Worm (Caenorhabditis elegans) whole organism, young adult: ENCODE results near the gene K01A6.7.

ENCODE experiments used
- B0261.1 ChIP-seq: sonication (generic microtip); optimal IDR thresholded peaks from 2 replicates; lab custom pipeline; 2016; ENCODE audit warnings: mild to moderate bottlenecking, missing genetic modification characterization, moderate library complexity, missing compliant biosample characterization
- D2030.7 ChIP-seq: fragments of 200-800 bp; sonication (Bioruptor generic); IDR thresholded peaks from 2 replicates; pipeline ENCODE4 v1.3.6; 2022; ENCODE audit warnings: missing genetic modification reagents, missing genetic modification characterization, missing compliant biosample characterization
- F10E7.11 ChIP-seq: sonication (generic microtip); optimal IDR thresholded peaks from 2 replicates; lab custom pipeline; 2017; ENCODE audit warnings: mild to moderate bottlenecking, missing genetic modification characterization, moderate library complexity, missing compliant biosample characterization
- F22D6.2 ChIP-seq: sonication (generic microtip); optimal IDR thresholded peaks from 2 replicates; lab custom pipeline; 2016; ENCODE audit warnings: mild to moderate bottlenecking, missing genetic modification characterization, missing compliant biosample characterization
- F33H1.4 ChIP-seq: fragments of 200-800 bp; sonication (Bioruptor generic); IDR thresholded peaks from 2 replicates; pipeline ENCODE4 v1.3.6; 2022; ENCODE audit warnings: missing genetic modification reagents, missing genetic modification characterization, missing compliant biosample characterization
- F49E8.2 ChIP-seq: sonication (generic microtip); optimal IDR thresholded peaks from 3 replicates; lab custom pipeline; 2017; ENCODE audit warnings: missing genetic modification characterization, mild to moderate bottlenecking, missing compliant biosample characterization, antibody characterized with exemption, moderate library complexity; ENCODE audit not compliant: insufficient read depth
- T07F8.4 ChIP-seq: sonication (generic microtip); optimal IDR thresholded peaks from 2 replicates; lab custom pipeline; 2016; ENCODE audit warnings: mild to moderate bottlenecking, missing genetic modification characterization, moderate library complexity, missing compliant biosample characterization
- T26A5.8 ChIP-seq: sonication (generic microtip); optimal IDR thresholded peaks from 2 replicates; lab custom pipeline; 2016; ENCODE audit warnings: missing genetic modification characterization, missing compliant biosample characterization
- ama-1 ChIP-seq, 3 experiments: fragments of 150-350 bp in 1 of 3; sonication (generic microtip) in 2 of 3; optimal IDR thresholded peaks; 2 replicates each; lab custom pipeline; 2014 to 2018; ENCODE audit warnings: missing biosample characterization in 2 of 3, missing genetic modification characterization in 2 of 3, missing genetic modification reagents in 2 of 3
- athp-1 ChIP-seq: sonication (generic microtip); optimal IDR thresholded peaks from 2 replicates; lab custom pipeline; 2017; ENCODE audit warnings: mild to moderate bottlenecking, missing genetic modification characterization, missing compliant biosample characterization
- bed-1 ChIP-seq: fragments of 200-800 bp; sonication (Bioruptor generic); IDR thresholded peaks from 2 replicates; pipeline ENCODE4 v1.3.6; 2022; ENCODE audit warnings: missing genetic modification reagents, missing genetic modification characterization, missing compliant biosample characterization
- ccch-3 ChIP-seq: fragments of 200-800 bp; sonication (Bioruptor generic); optimal IDR thresholded peaks from 2 replicates; lab custom pipeline; 2018; ENCODE audit warnings: mild to moderate bottlenecking, missing genetic modification characterization, missing compliant biosample characterization
- ceh-40 ChIP-seq: fragments of 200-800 bp; sonication (Bioruptor generic); IDR thresholded peaks from 2 replicates; pipeline ENCODE4 v1.3.6; 2022; ENCODE audit warnings: missing genetic modification characterization, missing compliant biosample characterization
- ceh-91 ChIP-seq: fragments of 200-800 bp; sonication (Bioruptor generic); IDR thresholded peaks from 2 replicates; pipeline ENCODE4 v1.3.6; 2022; ENCODE audit warnings: missing genetic modification reagents, missing genetic modification characterization, missing compliant biosample characterization
- chd-7 ChIP-seq: sonication (generic microtip); optimal IDR thresholded peaks from 2 replicates; lab custom pipeline; 2016; ENCODE audit warnings: mild to moderate bottlenecking, missing genetic modification characterization, moderate library complexity, missing compliant biosample characterization
- dpl-1 ChIP-seq: fragments of 150-350 bp; optimal IDR thresholded peaks from 2 replicates; lab custom pipeline; 2014; ENCODE audit warnings: missing biosample characterization, missing genetic modification reagents, missing genetic modification characterization
- efl-1 ChIP-seq: fragments of 150-350 bp; optimal IDR thresholded peaks from 2 replicates; lab custom pipeline; 2014; ENCODE audit warnings: missing biosample characterization, missing genetic modification reagents, missing genetic modification characterization
- egl-18 ChIP-seq: fragments of 200-800 bp; sonication (Bioruptor generic); IDR thresholded peaks from 2 replicates; pipeline ENCODE4 v1.3.6; 2022; ENCODE audit warnings: missing genetic modification reagents, missing genetic modification characterization, missing compliant biosample characterization
- ekl-4 ChIP-seq: fragments of 200-800 bp; sonication (Bioruptor generic); IDR thresholded peaks from 2 replicates; pipeline ENCODE4 v1.3.6; 2022; ENCODE audit warnings: missing genetic modification reagents, missing genetic modification characterization, missing compliant biosample characterization
- ets-4 ChIP-seq: fragments of 200-800 bp; sonication (Bioruptor generic); optimal IDR thresholded peaks from 2 replicates; lab custom pipeline; 2018; ENCODE audit warnings: mild to moderate bottlenecking, missing genetic modification characterization, missing compliant biosample characterization
- him-1 ChIP-seq: sonication (generic microtip); optimal IDR thresholded peaks from 2 replicates; lab custom pipeline; 2016; ENCODE audit warnings: missing genotype, missing genetic modification reagents, missing genetic modification characterization, missing compliant biosample characterization
- hrde-1 ChIP-seq: sonication (generic microtip); optimal IDR thresholded peaks from 2 replicates; lab custom pipeline; 2016; ENCODE audit warnings: missing genetic modification characterization, mild to moderate bottlenecking, missing compliant biosample characterization, moderate library complexity, missing genotype, missing genetic modification reagents, borderline replicate concordance
- lin-26 ChIP-seq: fragments of 200-800 bp; sonication (Bioruptor generic); IDR thresholded peaks from 2 replicates; pipeline ENCODE4 v1.3.6; 2022; ENCODE audit warnings: missing genetic modification reagents, missing genetic modification characterization, missing compliant biosample characterization
- lin-54 ChIP-seq: fragments of 200-800 bp; sonication (Bioruptor generic); optimal IDR thresholded peaks from 2 replicates; lab custom pipeline; 2018; ENCODE audit warnings: mild to moderate bottlenecking, missing genetic modification characterization, missing compliant biosample characterization
- lsl-1 ChIP-seq: fragments of 200-800 bp; sonication (Bioruptor generic); optimal IDR thresholded peaks from 2 replicates; lab custom pipeline; 2018; ENCODE audit warnings: mild to moderate bottlenecking, missing genetic modification characterization, moderate library complexity, missing compliant biosample characterization
- madf-6 ChIP-seq: fragments of 200-800 bp; sonication (Bioruptor generic); IDR thresholded peaks from 2 replicates; pipeline ENCODE4 v1.3.6; 2022; ENCODE audit warnings: missing genetic modification reagents, missing genetic modification characterization, missing compliant biosample characterization
- madf-8 ChIP-seq: fragments of 200-800 bp; sonication (Bioruptor generic); conservative IDR thresholded peaks from 2 replicates; pipeline ENCODE4 v1.3.6; 2022; ENCODE audit warnings: missing genetic modification reagents, missing genetic modification characterization, missing compliant biosample characterization
- mxl-1 ChIP-seq: sonication (generic microtip); optimal IDR thresholded peaks from 2 replicates; lab custom pipeline; 2016; ENCODE audit warnings: missing genetic modification characterization, missing compliant biosample characterization
- nhr-179 ChIP-seq: sonication (generic microtip); optimal IDR thresholded peaks from 2 replicates; lab custom pipeline; 2016; ENCODE audit warnings: mild to moderate bottlenecking, missing genetic modification characterization, missing compliant biosample characterization
- pbrm-1 ChIP-seq: fragments of 200-800 bp; sonication (Bioruptor generic); IDR thresholded peaks from 2 replicates; pipeline ENCODE4 v1.3.6; 2022; ENCODE audit warnings: missing genetic modification reagents, missing genetic modification characterization, missing compliant biosample characterization
- rec-8 ChIP-seq, 2 experiments: sonication (generic microtip); optimal IDR thresholded peaks; 2 replicates each; lab custom pipeline; 2016; ENCODE audit warnings: mild to moderate bottlenecking in 2 of 2, missing genetic modification characterization in 2 of 2, missing genetic modification reagents in 2 of 2, missing genotype in 2 of 2, missing biosample characterization in 1 of 2, missing compliant biosample characterization in 1 of 2, moderate library complexity in 1 of 2
- snpc-1.3 ChIP-seq: sonication (generic microtip); optimal IDR thresholded peaks from 2 replicates; lab custom pipeline; 2017; ENCODE audit warnings: missing genetic modification characterization, mild to moderate bottlenecking, missing compliant biosample characterization, antibody characterized with exemption, moderate library complexity, missing genotype, missing genetic modification reagents; ENCODE audit not compliant: insufficient read depth
- snpc-3.4 ChIP-seq: sonication (generic microtip); optimal IDR thresholded peaks from 2 replicates; lab custom pipeline; 2017; ENCODE audit warnings: missing genetic modification characterization, mild to moderate bottlenecking, missing compliant biosample characterization, antibody characterized with exemption, moderate library complexity, missing genotype, missing genetic modification reagents
- snpc-4 ChIP-seq, 5 experiments: fragments of 150-350 bp in 1 of 5; sonication (generic microtip) in 4 of 5; optimal IDR thresholded peaks; 2 replicates each; lab custom pipeline; 2014 to 2018; ENCODE audit warnings: missing genetic modification characterization in 5 of 5, missing biosample characterization in 3 of 5, antibody characterized with exemption in 2 of 5, mild to moderate bottlenecking in 2 of 5, missing compliant biosample characterization in 2 of 5, missing genotype in 2 of 5, moderate library complexity in 2 of 5, missing genetic modification reagents in 1 of 5
- tbp1 ChIP-seq: fragments of 200-800 bp; sonication (Bioruptor generic); optimal IDR thresholded peaks from 2 replicates; lab custom pipeline; 2018; ENCODE audit warnings: mild to moderate bottlenecking, missing genetic modification characterization, missing compliant biosample characterization
- tbx-9 ChIP-seq: sonication (generic microtip); optimal IDR thresholded peaks from 2 replicates; lab custom pipeline; 2016; ENCODE audit warnings: borderline replicate concordance, missing genetic modification characterization, inconsistent platforms, missing compliant biosample characterization
- tlf-1 ChIP-seq: fragments of 200-800 bp; sonication (Bioruptor generic); optimal IDR thresholded peaks from 2 replicates; lab custom pipeline; 2018; ENCODE audit warnings: mild to moderate bottlenecking, missing genetic modification characterization, missing compliant biosample characterization
- unc-130 ChIP-seq: sonication (generic microtip); optimal IDR thresholded peaks from 2 replicates; lab custom pipeline; 2016; ENCODE audit warnings: missing genetic modification reagents, missing genetic modification characterization, missing compliant biosample characterization
- xnd-1 ChIP-seq: sonication (generic microtip); optimal IDR thresholded peaks from 2 replicates; lab custom pipeline; 2016; ENCODE audit warnings: missing genotype, missing genetic modification reagents, missing genetic modification characterization, missing compliant biosample characterization
- ztf-26 ChIP-seq: sonication (generic microtip); optimal IDR thresholded peaks from 2 replicates; lab custom pipeline; 2017; ENCODE audit warnings: missing genetic modification characterization, missing compliant biosample characterization
- ztf-28 ChIP-seq: fragments of 200-800 bp; sonication (Bioruptor generic); IDR thresholded peaks from 2 replicates; pipeline ENCODE4 v1.3.6; 2022; ENCODE audit warnings: missing genetic modification reagents, missing genetic modification characterization, missing compliant biosample characterization

K01A6.7 gene

DNA sequence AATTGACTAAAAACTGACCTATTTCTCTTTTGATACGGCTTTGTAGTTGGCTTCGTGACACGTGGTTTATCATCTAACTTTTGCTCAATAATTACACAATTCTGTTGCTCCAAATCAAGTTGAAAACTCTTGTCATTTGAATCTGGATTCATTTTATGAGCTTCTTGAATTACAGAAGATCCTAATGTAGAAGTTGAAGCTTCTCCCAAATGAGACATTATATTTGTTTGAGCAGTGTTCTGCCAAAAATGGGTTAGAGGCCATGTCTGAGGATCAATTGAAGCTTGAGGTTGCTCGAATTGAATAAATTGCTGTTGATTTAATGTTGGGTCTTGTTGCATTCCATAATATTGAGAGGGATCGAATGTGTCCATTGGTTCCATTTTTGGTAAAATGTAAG, 40.9 kb downstream of the K01A6.7 start:
- no peak for TF ChIP-seq ztf-26
- TF ChIP-seq mxl-1 (tag; lab: Kevin White, UChicago) = no peak
- TF ChIP-seq B0261.1 (tag; lab: Kevin White, UChicago) = no peak
- TF ChIP-seq ccch-3 (GFP tag; lab: Kevin White, UChicago) = no peak
- no peak for TF ChIP-seq bed-1 (GFP tag; lab: Robert Waterston, UW)
- no peak for TF ChIP-seq F22D6.2 (tag; lab: Kevin White, UChicago)
- no peak for TF ChIP-seq nhr-179 (tag; lab: Kevin White, UChicago)
- no peak for TF ChIP-seq ama-1 (optimal IDR thresholded peaks at IDR 0.05; lab: Kevin White, UChicago)
- TF ChIP-seq ama-1 (GFP tag; optimal IDR thresholded peaks at IDR 0.05; lab: Kevin White, UChicago) = no peak
- no peak for TF ChIP-seq T07F8.4 (tag; lab: Kevin White, UChicago)
- TF ChIP-seq tbx-9 = no peak
- no peak for TF ChIP-seq egl-18 (GFP tag; lab: Robert Waterston, UW)

DNA sequence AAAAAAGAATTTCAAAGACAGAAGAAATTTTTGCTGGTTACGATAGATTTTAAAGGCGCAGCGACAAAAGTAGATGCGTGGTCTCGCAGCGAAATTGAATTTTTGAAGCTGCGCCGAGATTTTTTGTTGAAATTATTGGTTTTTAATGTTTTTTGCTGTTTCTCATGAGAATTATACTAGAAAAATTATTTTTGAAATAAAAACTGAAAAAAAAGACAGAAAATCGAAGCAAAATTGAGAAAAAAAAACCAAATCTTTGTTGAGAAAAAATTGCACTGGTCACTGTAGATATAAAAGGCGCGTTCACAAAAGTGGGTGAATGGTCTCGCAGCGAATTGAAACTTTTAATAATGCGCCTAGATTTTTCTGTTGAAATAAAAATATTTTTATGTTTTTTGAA, 42.7 kb downstream of the K01A6.7 start:
- TF ChIP-seq ztf-28 (GFP tag; lab: Robert Waterston, UW) (no peak), rec-8 (tag; optimal IDR thresholded peaks at IDR 0.05; lab: Kevin White, UChicago) (no peak), dpl-1 (no peak), D2030.7 (GFP tag; lab: Robert Waterston, UW) (peak; percentile 74), ceh-40 (no peak), nhr-179 (tag; lab: Kevin White, UChicago) (no peak), F49E8.2 (tag; lab: Kevin White, UChicago) (peak; percentile 54), ekl-4 (0 out of 2 replicates have a peak, but pooled peaks have one; percentile 33), hrde-1 (peak; percentile 12), efl-1 (GFP tag; lab: Kevin White, UChicago) (peak; percentile 49), lsl-1 (GFP tag; lab: Kevin White, UChicago) (peak; percentile 98), unc-130 (GFP tag; lab: Kevin White, UChicago) (peak; percentile 23), madf-6 (GFP tag; lab: Robert Waterston, UW) (peak; percentile 95), lin-54 (GFP tag; lab: Kevin White, UChicago) (peak; percentile 63), ets-4 (GFP tag; lab: Kevin White, UChicago) (no peak), chd-7 (tag; lab: Kevin White, UChicago) (no peak), pbrm-1 (peak; percentile 48; the same call in 1 of the 2 replicates), snpc-3.4 (tag; lab: Kevin White, UChicago) (peak; percentile 25), athp-1 (tag; lab: Kevin White, UChicago) (peak; percentile 7), snpc-4 (GFP tag; optimal IDR thresholded peaks at IDR 0.05; lab: Kevin White, UChicago) (no peak), snpc-4 (tag; optimal IDR thresholded peaks at IDR 0.05; lab: Kevin White, UChicago) (peak in 3 of 4 experiments; percentile 0 to 70 (median 17)), xnd-1 (tag; lab: Kevin White, UChicago) (peak; percentile 97), madf-8 (GFP tag; lab: Robert Waterston, UW) (peak; percentile 95), lin-26 (GFP tag; lab: Robert Waterston, UW) (no peak), ceh-91 (peak; percentile 75), T26A5.8 (tag; lab: Kevin White, UChicago) (no peak), tbp1 (peak; percentile 43), tbx-9 (no peak), F33H1.4 (GFP tag; lab: Robert Waterston, UW) (peak; percentile 95), snpc-1.3 (tag; lab: Kevin White, UChicago) (peak; percentile 56), tlf-1 (GFP tag; lab: Kevin White, UChicago) (peak; percentile 41), him-1 (tag; lab: Kevin White, UChicago) (peak; percentile 76), F10E7.11 (tag; lab: Kevin White, UChicago) (no peak)
